Worm (Caenorhabditis elegans) whole organism, L4 larva: ENCODE measurements around the gene col-153.

Experiments
- D1046.2 ChIP-seq: fragments of 200-800 bp; sonication (Bioruptor generic); IDR thresholded peaks from 2 replicates; pipeline ENCODE4 v1.3.6; 2022; ENCODE audit warnings: missing genetic modification characterization, missing compliant biosample characterization
- F44E2.7 ChIP-seq: fragments of 200-800 bp; sonication (Bioruptor generic); IDR thresholded peaks from 2 replicates; pipeline ENCODE4 v2.1.2; 2022; ENCODE audit warnings: missing genetic modification characterization, missing compliant biosample characterization
- F49E8.2 ChIP-seq: sonication (generic microtip); optimal IDR thresholded peaks from 2 replicates; lab custom pipeline; 2016; ENCODE audit warnings: missing compliant biosample characterization, mild to moderate bottlenecking, missing genetic modification characterization, borderline replicate concordance
- R02D3.7 ChIP-seq: fragments of 150-350 bp; sonication (generic microtip); optimal IDR thresholded peaks from 3 replicates; lab custom pipeline; 2014; ENCODE audit warnings: missing biosample characterization, missing genetic modification characterization
- T26A8.4 ChIP-seq: fragments of 200-800 bp; sonication (Bioruptor generic); IDR thresholded peaks from 2 replicates; pipeline ENCODE4 v1.3.6; 2022; ENCODE audit warnings: missing genetic modification characterization, missing compliant biosample characterization
- Y105C5A.15 ChIP-seq: fragments of 200-800 bp; sonication (Bioruptor generic); IDR thresholded peaks from 2 replicates; pipeline ENCODE4 v1.3.6; 2022; ENCODE audit warnings: missing genetic modification characterization, missing compliant biosample characterization
- Y5F2A.4 ChIP-seq: fragments of 200-800 bp; sonication (Bioruptor generic); optimal IDR thresholded peaks from 2 replicates; lab custom pipeline; 2018; ENCODE audit warnings: mild to moderate bottlenecking, missing genetic modification characterization, missing compliant biosample characterization
- aly-2 ChIP-seq: sonication (generic microtip); optimal IDR thresholded peaks from 2 replicates; lab custom pipeline; 2018; ENCODE audit warnings: missing biosample characterization, missing genetic modification characterization
- arid-1 ChIP-seq: fragments of 200-800 bp; sonication (Bioruptor generic); conservative IDR thresholded peaks from 2 replicates; pipeline ENCODE4 v1.3.6; 2022; ENCODE audit warnings: missing genetic modification reagents, missing genetic modification characterization, missing compliant biosample characterization
- attf-4 ChIP-seq: sonication (generic microtip); optimal IDR thresholded peaks from 3 replicates; lab custom pipeline; 2017; ENCODE audit warnings: missing biosample characterization, missing genetic modification characterization
- ceh-20 ChIP-seq: fragments of 200-800 bp; sonication (Bioruptor generic); IDR thresholded peaks from 2 replicates; pipeline ENCODE4 v1.3.6; 2022; ENCODE audit warnings: missing genetic modification reagents, missing genetic modification characterization, missing compliant biosample characterization
- ceh-28 ChIP-seq: fragments of 150-350 bp; optimal IDR thresholded peaks from 2 replicates; lab custom pipeline; 2014; ENCODE audit warnings: missing biosample characterization, missing genetic modification reagents, missing genetic modification characterization
- daf-16 ChIP-seq, 3 experiments: sonication (generic microtip); optimal IDR thresholded peaks; 2 replicates each; lab custom pipeline; 2016 to 2017; ENCODE audit warnings: missing genetic modification characterization in 3 of 3, missing genetic modification reagents in 3 of 3, mild to moderate bottlenecking in 2 of 3, missing compliant biosample characterization in 2 of 3, missing biosample characterization in 1 of 3, moderate library complexity in 1 of 3
- dmd-6 ChIP-seq: fragments of 200-800 bp; sonication (Bioruptor generic); IDR thresholded peaks from 2 replicates; pipeline ENCODE4 v1.3.6; 2022; ENCODE audit warnings: missing genetic modification reagents, missing genetic modification characterization, missing compliant biosample characterization
- dpl-1 ChIP-seq: fragments of 150-350 bp; optimal IDR thresholded peaks from 2 replicates; lab custom pipeline; 2014; ENCODE audit warnings: missing biosample characterization, missing genetic modification reagents, missing genetic modification characterization
- duxl-1 ChIP-seq: sonication (generic microtip); optimal IDR thresholded peaks from 2 replicates; lab custom pipeline; 2016; ENCODE audit warnings: mild to moderate bottlenecking, missing genetic modification characterization, moderate library complexity, missing compliant biosample characterization; ENCODE audit not compliant: poor library complexity
- dve-1 ChIP-seq: sonication (generic microtip); optimal IDR thresholded peaks from 2 replicates; lab custom pipeline; 2017; ENCODE audit warnings: antibody characterized with exemption, mild to moderate bottlenecking, missing genetic modification characterization, missing compliant biosample characterization; ENCODE audit not compliant: insufficient read depth
- egl-27 ChIP-seq: sonication (generic microtip); optimal IDR thresholded peaks from 3 replicates; lab custom pipeline; 2017; ENCODE audit warnings: missing biosample characterization, missing genetic modification reagents, missing genetic modification characterization
- egl-43 ChIP-seq: fragments of 200-800 bp; sonication (Bioruptor generic); IDR thresholded peaks from 2 replicates; pipeline ENCODE4 v1.3.6; 2022; ENCODE audit warnings: missing genetic modification reagents, missing genetic modification characterization, missing compliant biosample characterization
- fkh-10 ChIP-seq: fragments of 150-350 bp; optimal IDR thresholded peaks from 2 replicates; lab custom pipeline; 2014; ENCODE audit warnings: missing biosample characterization, missing genetic modification reagents, missing genetic modification characterization
- fos-1 ChIP-seq: fragments of 150-350 bp; optimal IDR thresholded peaks from 2 replicates; lab custom pipeline; 2014; ENCODE audit warnings: missing biosample characterization, missing genetic modification characterization
- hlh-11 ChIP-seq: fragments of 200-800 bp; sonication (Bioruptor generic); optimal IDR thresholded peaks from 2 replicates; lab custom pipeline; 2018; ENCODE audit warnings: mild to moderate bottlenecking, missing genetic modification characterization, missing compliant biosample characterization
- lin-1 ChIP-seq: fragments of 200-800 bp; sonication (Bioruptor generic); IDR thresholded peaks from 2 replicates; pipeline ENCODE4 v1.3.6; 2022; ENCODE audit warnings: missing genetic modification reagents, missing genetic modification characterization, missing compliant biosample characterization
- lin-13 ChIP-seq: fragments of 150-350 bp; optimal IDR thresholded peaks from 2 replicates; lab custom pipeline; 2014; ENCODE audit warnings: missing biosample characterization, missing genetic modification reagents, missing genetic modification characterization
- lin-15B ChIP-seq: fragments of 150-350 bp; sonication (generic microtip); optimal IDR thresholded peaks from 3 replicates; lab custom pipeline; 2014; ENCODE audit warnings: missing biosample characterization, missing genetic modification characterization
- lin-38 ChIP-seq: fragments of 200-800 bp; sonication (Bioruptor generic); IDR thresholded peaks from 2 replicates; pipeline ENCODE4 v1.3.6; 2022; ENCODE audit warnings: missing genetic modification reagents, missing genetic modification characterization, missing compliant biosample characterization
- madf-5 ChIP-seq, 2 experiments: fragments of 200-800 bp; sonication (Bioruptor generic); IDR thresholded peaks; 2 replicates each; pipeline ENCODE4 v1.3.6; 2022; ENCODE audit warnings: missing compliant biosample characterization in 2 of 2, missing genetic modification characterization in 2 of 2
- mdl-1 ChIP-seq, 2 experiments: fragments of 150-350 bp in 1 of 2; sonication (generic microtip) in 1 of 2; optimal IDR thresholded peaks; 2 replicates each; lab custom pipeline; 2014 to 2017; ENCODE audit warnings: missing biosample characterization in 2 of 2, missing genetic modification characterization in 2 of 2
- nhr-10 ChIP-seq: fragments of 150-350 bp; optimal IDR thresholded peaks from 2 replicates; lab custom pipeline; 2014; ENCODE audit warnings: missing biosample characterization, missing genetic modification characterization
- nhr-111 ChIP-seq: fragments of 200-800 bp; sonication (Bioruptor generic); optimal IDR thresholded peaks from 2 replicates; lab custom pipeline; 2018; ENCODE audit warnings: mild to moderate bottlenecking, missing genetic modification characterization, missing compliant biosample characterization
- nhr-237 ChIP-seq: sonication (generic microtip); optimal IDR thresholded peaks from 2 replicates; lab custom pipeline; 2017; ENCODE audit warnings: missing biosample characterization, missing genetic modification characterization
- nhr-25 ChIP-seq: sonication (generic microtip); optimal IDR thresholded peaks from 2 replicates; lab custom pipeline; 2017; ENCODE audit warnings: missing genetic modification characterization, mild to moderate bottlenecking, missing compliant biosample characterization, antibody characterized with exemption, moderate library complexity, borderline replicate concordance; ENCODE audit not compliant: insufficient read depth
- nhr-28 ChIP-seq: fragments of 150-350 bp; optimal IDR thresholded peaks from 2 replicates; lab custom pipeline; 2014; ENCODE audit warnings: missing biosample characterization, missing genetic modification characterization
- nhr-42 ChIP-seq: fragments of 200-800 bp; sonication (Bioruptor generic); IDR thresholded peaks from 2 replicates; pipeline ENCODE4 v1.3.6; 2022; ENCODE audit warnings: missing genetic modification characterization, missing compliant biosample characterization
- nhr-76 ChIP-seq: fragments of 150-350 bp; optimal IDR thresholded peaks from 2 replicates; lab custom pipeline; 2014; ENCODE audit warnings: missing biosample characterization, missing genetic modification characterization
- nhr-77 ChIP-seq: fragments of 150-350 bp; optimal IDR thresholded peaks from 2 replicates; lab custom pipeline; 2014; ENCODE audit warnings: missing biosample characterization, missing genetic modification characterization
- pha-4 ChIP-seq, 2 experiments: fragments of 150-350 bp in 1 of 2; fragments of 200-800 bp in 1 of 2; sonication (Bioruptor generic) in 1 of 2; IDR thresholded peaks in 1 of 2; optimal IDR thresholded peaks in 1 of 2; 2 replicates each; pipeline versions ENCODE4 v1.3.6 to Lab custom; 2014 to 2022; ENCODE audit warnings: missing genetic modification characterization in 2 of 2, missing genetic modification reagents in 2 of 2, missing biosample characterization in 1 of 2, missing compliant biosample characterization in 1 of 2
- php-3 ChIP-seq: fragments of 200-800 bp; sonication (Bioruptor generic); IDR thresholded peaks from 2 replicates; pipeline ENCODE4 v1.3.6; 2022; ENCODE audit warnings: missing genetic modification reagents, missing genetic modification characterization, missing compliant biosample characterization
- pqm-1 ChIP-seq: sonication (generic microtip); optimal IDR thresholded peaks from 2 replicates; lab custom pipeline; 2017; ENCODE audit warnings: missing biosample characterization, missing genetic modification characterization
- set-16 ChIP-seq: fragments of 200-800 bp; sonication (Bioruptor generic); IDR thresholded peaks from 2 replicates; pipeline ENCODE4 v1.3.6; 2022; ENCODE audit warnings: missing genetic modification reagents, missing genetic modification characterization, missing compliant biosample characterization
- snpc-4 ChIP-seq: fragments of 150-350 bp; optimal IDR thresholded peaks from 2 replicates; lab custom pipeline; 2014; ENCODE audit warnings: missing biosample characterization, missing genetic modification characterization
- spr-3 ChIP-seq: fragments of 200-800 bp; sonication (Bioruptor generic); optimal IDR thresholded peaks from 2 replicates; lab custom pipeline; 2018; ENCODE audit warnings: mild to moderate bottlenecking, missing genetic modification characterization, missing compliant biosample characterization
- tra-1 ChIP-seq: fragments of 200-800 bp; sonication (Bioruptor generic); IDR thresholded peaks from 2 replicates; pipeline ENCODE4 v1.3.6; 2022; ENCODE audit warnings: missing genetic modification reagents, missing genetic modification characterization, missing compliant biosample characterization
- zag-1 ChIP-seq: fragments of 150-350 bp; optimal IDR thresholded peaks from 2 replicates; lab custom pipeline; 2014; ENCODE audit warnings: missing biosample characterization, missing genetic modification characterization
- zfp-2 ChIP-seq: sonication (generic microtip); optimal IDR thresholded peaks from 2 replicates; lab custom pipeline; 2016; ENCODE audit warnings: mild to moderate bottlenecking, missing genetic modification characterization, missing compliant biosample characterization
- zfp-3 ChIP-seq: fragments of 200-800 bp; sonication (Bioruptor generic); conservative IDR thresholded peaks from 2 replicates; pipeline ENCODE4 v1.3.6; 2022; ENCODE audit warnings: missing genetic modification reagents, missing genetic modification characterization, missing compliant biosample characterization
- zip-2 ChIP-seq: fragments of 150-350 bp; optimal IDR thresholded peaks from 2 replicates; lab custom pipeline; 2014; ENCODE audit warnings: missing biosample characterization, missing genetic modification characterization

Gene col-153

DNA sequence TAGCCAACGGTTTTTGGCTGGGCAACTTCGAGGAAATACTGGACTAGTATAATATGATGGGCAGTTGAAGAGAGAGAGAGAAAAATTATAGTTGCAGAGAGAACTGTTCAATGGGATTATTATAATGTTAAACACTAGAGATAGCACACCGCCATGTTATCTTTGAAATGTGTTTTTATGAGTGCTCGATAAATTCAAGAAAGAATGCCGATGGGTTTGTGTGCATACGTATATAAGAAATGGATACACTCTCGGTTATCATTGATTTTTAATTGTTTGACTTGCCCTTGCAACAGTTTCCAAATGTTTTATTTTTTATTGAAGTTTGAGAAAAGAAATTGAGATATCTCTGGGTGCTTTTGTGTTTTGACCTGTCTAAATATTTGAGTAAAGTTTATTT is 12.9 kb upstream of the col-153 start, which contains the start of gene F17C11.12:
Gene F17C11.12 (minus strand): TSS at position 240 of the 400 bp plus-strand sequence.
- TF ChIP-seq zag-1 = no peak
- TF ChIP-seq nhr-237 (tag; lab: Kevin White, UChicago) = no peak
- TF ChIP-seq lin-38 = no peak
- TF ChIP-seq mdl-1 (tag; optimal IDR thresholded peaks at IDR 0.05; lab: Kevin White, UChicago) = no peak
- TF ChIP-seq R02D3.7 (tag; lab: Kevin White, UChicago) = no peak
- TF ChIP-seq dmd-6 = peak; percentile 59
- no peak for TF ChIP-seq nhr-111 (GFP tag; lab: Kevin White, UChicago)
- no peak for TF ChIP-seq nhr-42 (GFP tag; lab: Robert Waterston, UW)
- TF ChIP-seq egl-43 (GFP tag; lab: Robert Waterston, UW) = no peak
- no peak for TF ChIP-seq set-16 (GFP tag; lab: Robert Waterston, UW)
- TF ChIP-seq F44E2.7 (GFP tag; lab: Robert Waterston, UW) = no peak
- peak; percentile 84 for TF ChIP-seq nhr-28
- peak; percentile 74 for TF ChIP-seq dve-1 (tag; lab: Kevin White, UChicago)
- no peak for TF ChIP-seq nhr-25 (tag; lab: Kevin White, UChicago)
- TF ChIP-seq zip-2 (tag; lab: Kevin White, UChicago) = no peak
- TF ChIP-seq Y5F2A.4 = no peak
- TF ChIP-seq madf-5 (GFP tag; IDR thresholded peaks at IDR 0.05; lab: Robert Waterston, UW) = no peak
- TF ChIP-seq fkh-10 = no peak
- TF ChIP-seq lin-15B (tag; lab: Kevin White, UChicago) = no peak
- peak; percentile 42 for TF ChIP-seq hlh-11
- TF ChIP-seq tra-1 (GFP tag; lab: Robert Waterston, UW) = no peak
- TF ChIP-seq attf-4 (tag; lab: Kevin White, UChicago) = no peak
- TF ChIP-seq egl-27 (tag; lab: Kevin White, UChicago) = no peak
- no peak for TF ChIP-seq arid-1
- TF ChIP-seq T26A8.4 (GFP tag; lab: Robert Waterston, UW) = no peak
- TF ChIP-seq duxl-1 (tag; lab: Kevin White, UChicago) = no peak
- no peak for TF ChIP-seq lin-13
- no peak for TF ChIP-seq aly-2
- no peak for TF ChIP-seq Y105C5A.15 (GFP tag; lab: Robert Waterston, UW)
- no peak for TF ChIP-seq fos-1 (tag; lab: Kevin White, UChicago)
- peak; percentile 89 for TF ChIP-seq pqm-1 (tag; lab: Kevin White, UChicago)
- TF ChIP-seq pha-4 (GFP tag; IDR thresholded peaks at IDR 0.05; lab: Robert Waterston, UW) = no peak
- TF ChIP-seq pha-4 (tag; optimal IDR thresholded peaks at IDR 0.05; lab: Kevin White, UChicago) = no peak
- TF ChIP-seq spr-3 (GFP tag; lab: Kevin White, UChicago) = no peak
- TF ChIP-seq F49E8.2 = no peak
- no peak for TF ChIP-seq ceh-28
- TF ChIP-seq dpl-1 (GFP tag; lab: Kevin White, UChicago) = no peak
- TF ChIP-seq lin-1 (GFP tag; lab: Robert Waterston, UW) = no peak
- peak; percentile 3 for TF ChIP-seq nhr-10
- TF ChIP-seq zfp-3 (GFP tag; lab: Robert Waterston, UW) = no peak
- TF ChIP-seq D1046.2 (GFP tag; lab: Robert Waterston, UW) = no peak
- peak; percentile 8 for TF ChIP-seq nhr-77
- no peak for TF ChIP-seq snpc-4 (tag; lab: Kevin White, UChicago)
- no peak for TF ChIP-seq daf-16 (GFP tag; optimal IDR thresholded peaks at IDR 0.05; lab: Kevin White, UChicago)
- TF ChIP-seq daf-16 (tag; optimal IDR thresholded peaks at IDR 0.05; lab: Kevin White, UChicago) = peak; percentile 52
- peak; percentile 89 for TF ChIP-seq php-3 (GFP tag; lab: Robert Waterston, UW)
- no peak for TF ChIP-seq ceh-20 (GFP tag; lab: Robert Waterston, UW)
- TF ChIP-seq zfp-2 = no peak
- no peak for TF ChIP-seq nhr-76 (tag; lab: Kevin White, UChicago)
- TF ChIP-seq, all 104 proteins: peak for 9
